Worm (Caenorhabditis elegans) whole organism, young adult: Measurements from ENCODE around the gene sri-21.

Experiments
- Y67H2A.10 ChIP-seq: fragments of 200-800 bp; sonication (Bioruptor generic); conservative IDR thresholded peaks from 2 replicates; pipeline ENCODE4 v1.3.6; 2022; ENCODE audit warnings: missing genetic modification reagents, missing genetic modification characterization, missing compliant biosample characterization
- egl-18 ChIP-seq: fragments of 200-800 bp; sonication (Bioruptor generic); IDR thresholded peaks from 2 replicates; pipeline ENCODE4 v1.3.6; 2022; ENCODE audit warnings: missing genetic modification reagents, missing genetic modification characterization, missing compliant biosample characterization
- pbrm-1 ChIP-seq: fragments of 200-800 bp; sonication (Bioruptor generic); IDR thresholded peaks from 2 replicates; pipeline ENCODE4 v1.3.6; 2022; ENCODE audit warnings: missing genetic modification reagents, missing genetic modification characterization, missing compliant biosample characterization
- snpc-1.3 ChIP-seq: sonication (generic microtip); optimal IDR thresholded peaks from 2 replicates; lab custom pipeline; 2017; ENCODE audit warnings: missing genetic modification characterization, mild to moderate bottlenecking, missing compliant biosample characterization, antibody characterized with exemption, moderate library complexity, missing genotype, missing genetic modification reagents; ENCODE audit not compliant: insufficient read depth

DNA sequence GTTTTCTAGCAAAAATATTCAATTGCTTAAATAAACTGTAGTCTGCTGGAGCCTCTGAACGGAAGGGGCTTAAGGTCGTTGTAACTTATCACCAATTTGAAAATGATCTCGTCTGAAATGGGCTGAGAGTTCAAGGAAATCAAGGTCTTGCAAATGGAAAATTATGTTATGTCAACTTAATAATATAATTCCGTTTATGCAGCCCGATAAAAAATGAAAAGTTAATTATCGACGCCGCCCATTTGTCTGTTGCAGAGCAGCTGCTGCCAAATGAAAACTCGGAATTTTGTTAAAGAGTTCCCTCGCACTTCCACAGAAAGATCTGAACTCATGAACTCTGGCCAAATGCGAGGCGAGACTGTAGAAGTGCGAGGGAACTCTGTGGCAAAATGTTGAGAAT lies 8.5 kb upstream of the sri-21 start, which contains the start of gene srbc-67:
- TF ChIP-seq Y67H2A.10 (GFP tag; lab: Robert Waterston, UW) (no peak), snpc-1.3 (tag; lab: Kevin White, UChicago) (no peak), pbrm-1 (GFP tag; lab: Robert Waterston, UW) (no peak), egl-18 (no peak)
